Fruit fly (Drosophila melanogaster) whole organism, embryonic: Measurements from ENCODE around the gene yps.

Experiments
- Aef1 ChIP-seq: fragments of 200-800 bp; sonication (Bioruptor generic); IDR thresholded peaks from 3 replicates; pipeline ENCODE4 v1.3.6; 2022; ENCODE audit warnings: missing biosample characterization, missing genetic modification characterization
- Atf6 ChIP-seq: fragments of 200-800 bp; sonication (Bioruptor generic); IDR thresholded peaks from 2 replicates; pipeline ENCODE4 v1.3.6; 2022; ENCODE audit warnings: missing biosample characterization, missing genetic modification characterization
- CG10147 ChIP-seq: fragments of 200-800 bp; sonication (Bioruptor generic); optimal IDR thresholded peaks from 2 replicates; lab custom pipeline; 2019; ENCODE audit warnings: missing biosample characterization, mild to moderate bottlenecking, missing genetic modification characterization, moderate library complexity
- CG10209 ChIP-seq: fragments of 200-800 bp; sonication (Bioruptor generic); optimal IDR thresholded peaks from 3 replicates; lab custom pipeline; 2017; ENCODE audit warnings: missing biosample characterization, mild to moderate bottlenecking, missing genetic modification characterization, missing genetic modification reagents
- CG10431 ChIP-seq: fragments of 200-800 bp; sonication (Bioruptor generic); optimal IDR thresholded peaks from 3 replicates; lab custom pipeline; 2018; ENCODE audit warnings: missing biosample characterization, mild to moderate bottlenecking, missing genetic modification characterization
- CG10979 ChIP-seq: fragments of 200-800 bp; sonication (Bioruptor generic); optimal IDR thresholded peaks from 2 replicates; lab custom pipeline; 2018; ENCODE audit warnings: missing biosample characterization, mild to moderate bottlenecking, missing genetic modification characterization, moderate library complexity
- CG11398 ChIP-seq: fragments of 200-800 bp; sonication (Bioruptor generic); optimal IDR thresholded peaks from 2 replicates; lab custom pipeline; 2016; ENCODE audit warnings: missing biosample characterization, missing genetic modification characterization
- CG12744 ChIP-seq: fragments of 200-800 bp; sonication (Bioruptor generic); optimal IDR thresholded peaks from 2 replicates; lab custom pipeline; 2016; ENCODE audit warnings: missing biosample characterization, missing genetic modification characterization
- CG14050 ChIP-seq: fragments of 200-800 bp; sonication (Bioruptor generic); IDR thresholded peaks from 3 replicates; pipeline ENCODE4 v1.3.6; 2022; ENCODE audit warnings: missing biosample characterization, missing genetic modification characterization
- CG14441 ChIP-seq: fragments of 200-800 bp; sonication (Bioruptor generic); IDR thresholded peaks from 2 replicates; pipeline ENCODE4 v1.3.6; 2022; ENCODE audit warnings: missing biosample characterization, missing genetic modification characterization
- CG15073 ChIP-seq: fragments of 200-800 bp; sonication (Bioruptor generic); optimal IDR thresholded peaks from 2 replicates; lab custom pipeline; 2016; ENCODE audit warnings: missing biosample characterization, missing genetic modification characterization
- CG15696 ChIP-seq: fragments of 200-800 bp; sonication (Bioruptor generic); optimal IDR thresholded peaks from 2 replicates; lab custom pipeline; 2019; ENCODE audit warnings: missing biosample characterization, mild to moderate bottlenecking, missing genetic modification characterization, moderate library complexity
- CG16815 ChIP-seq: fragments of 200-800 bp; sonication (Bioruptor generic); optimal IDR thresholded peaks from 3 replicates; lab custom pipeline; 2017; ENCODE audit warnings: missing biosample characterization, mild to moderate bottlenecking, missing genetic modification characterization
- CG2712 ChIP-seq: fragments of 200-800 bp; optimal IDR thresholded peaks from 3 replicates; lab custom pipeline; 2019; ENCODE audit warnings: missing biosample characterization, mild to moderate bottlenecking, missing genetic modification characterization, moderate library complexity
- CG4707 ChIP-seq: fragments of 200-800 bp; sonication (Bioruptor generic); optimal IDR thresholded peaks from 2 replicates; lab custom pipeline; 2018; ENCODE audit warnings: missing biosample characterization, mild to moderate bottlenecking, missing genetic modification characterization, moderate library complexity
- CG5180 ChIP-seq: fragments of 200-800 bp; sonication (Bioruptor generic); optimal IDR thresholded peaks from 3 replicates; lab custom pipeline; 2017; ENCODE audit warnings: missing biosample characterization, missing genetic modification characterization, mild to moderate bottlenecking, moderate library complexity, missing genetic modification reagents
- CG5245 ChIP-seq: fragments of 200-800 bp; sonication (Bioruptor generic); optimal IDR thresholded peaks from 3 replicates; lab custom pipeline; 2016; ENCODE audit warnings: missing biosample characterization, missing genetic modification characterization
- CG6813 ChIP-seq: fragments of 200-800 bp; sonication (Bioruptor generic); optimal IDR thresholded peaks from 2 replicates; lab custom pipeline; 2017; ENCODE audit warnings: missing biosample characterization, missing genetic modification characterization, mild to moderate bottlenecking, moderate library complexity, missing genetic modification reagents
- CG8388 ChIP-seq: fragments of 200-800 bp; sonication (Bioruptor generic); optimal IDR thresholded peaks from 2 replicates; lab custom pipeline; 2019; ENCODE audit warnings: missing biosample characterization, mild to moderate bottlenecking, missing genetic modification characterization, moderate library complexity
- CG9727 ChIP-seq: fragments of 200-800 bp; sonication (Bioruptor generic); optimal IDR thresholded peaks from 3 replicates; lab custom pipeline; 2017; ENCODE audit warnings: missing biosample characterization, mild to moderate bottlenecking, missing genetic modification characterization
- CG9817 ChIP-seq: fragments of 200-800 bp; sonication (Bioruptor generic); optimal IDR thresholded peaks from 2 replicates; lab custom pipeline; 2018; ENCODE audit warnings: missing biosample characterization, mild to moderate bottlenecking, missing genetic modification characterization, moderate library complexity
- Dad ChIP-seq: fragments of 200-800 bp; sonication (Bioruptor generic); optimal IDR thresholded peaks from 3 replicates; lab custom pipeline; 2016; ENCODE audit warnings: missing biosample characterization, missing genetic modification characterization
- Dbx ChIP-seq: fragments of 200-800 bp; sonication (Bioruptor generic); IDR thresholded peaks from 3 replicates; pipeline ENCODE4 v1.3.6; 2022; ENCODE audit warnings: missing biosample characterization, missing genetic modification characterization
- Gug ChIP-seq: fragments of 200-800 bp; sonication (Bioruptor generic); IDR thresholded peaks from 4 replicates; pipeline ENCODE4 v1.3.6; 2022; ENCODE audit warnings: missing biosample characterization, missing genetic modification characterization
- Hsf ChIP-seq: fragments of 200-800 bp; sonication (Bioruptor generic); optimal IDR thresholded peaks from 3 replicates; lab custom pipeline; 2016; ENCODE audit warnings: missing biosample characterization, missing genetic modification characterization
- Meics ChIP-seq: fragments of 200-800 bp; sonication (Bioruptor generic); optimal IDR thresholded peaks from 2 replicates; lab custom pipeline; 2017; ENCODE audit warnings: missing biosample characterization, mild to moderate bottlenecking, missing genetic modification characterization
- Six4 ChIP-seq: fragments of 200-800 bp; sonication (Bioruptor generic); optimal IDR thresholded peaks from 2 replicates; lab custom pipeline; 2016; ENCODE audit warnings: missing biosample characterization, missing genetic modification characterization
- Tbp ChIP-seq: fragments of >200 bp; optimal IDR thresholded peaks from 2 replicates; lab custom pipeline; 2018; ENCODE audit warnings: missing biosample characterization, missing genetic modification characterization
- Vsx1 ChIP-seq: fragments of 200-800 bp; sonication (Bioruptor generic); optimal IDR thresholded peaks from 2 replicates; lab custom pipeline; 2017; ENCODE audit warnings: missing biosample characterization, mild to moderate bottlenecking, missing genetic modification characterization, missing genetic modification reagents
- aop ChIP-seq: fragments of 200-800 bp; sonication (Bioruptor generic); IDR thresholded peaks from 2 replicates; pipeline ENCODE4 v1.3.6; 2022; ENCODE audit warnings: missing biosample characterization, missing genetic modification characterization
- fd64A ChIP-seq: fragments of 200-800 bp; sonication (Bioruptor generic); optimal IDR thresholded peaks from 3 replicates; lab custom pipeline; 2018; ENCODE audit warnings: missing biosample characterization, mild to moderate bottlenecking, missing genetic modification characterization
- ftz-f1 ChIP-seq: fragments of 200-800 bp; sonication (Bioruptor generic); optimal IDR thresholded peaks from 2 replicates; lab custom pipeline; 2016; ENCODE audit warnings: missing biosample characterization, missing genetic modification characterization
- gce ChIP-seq: fragments of 200-800 bp; sonication (Bioruptor generic); IDR thresholded peaks from 3 replicates; pipeline ENCODE4 v1.3.6; 2022; ENCODE audit warnings: missing biosample characterization, missing genetic modification characterization
- gsb-n ChIP-seq: fragments of 200-800 bp; sonication (Bioruptor generic); optimal IDR thresholded peaks from 3 replicates; lab custom pipeline; 2018; ENCODE audit warnings: missing biosample characterization, mild to moderate bottlenecking, missing genetic modification characterization
- hbn ChIP-seq: fragments of 200-800 bp; sonication (Bioruptor generic); IDR thresholded peaks from 2 replicates; pipeline ENCODE4 v1.3.6; 2022; ENCODE audit warnings: missing biosample characterization, missing genetic modification characterization; ENCODE audit not compliant: partially characterized antibody
- hth ChIP-seq: fragments of >200 bp; optimal IDR thresholded peaks from 2 replicates; lab custom pipeline; 2017; ENCODE audit warnings: inconsistent platforms
- insv ChIP-seq, 2 experiments: fragments of 200-800 bp; sonication (Bioruptor generic); optimal IDR thresholded peaks; 3 replicates each; lab custom pipeline; 2016 to 2018; ENCODE audit warnings: missing biosample characterization in 2 of 2, missing genetic modification characterization in 2 of 2
- kah ChIP-seq: fragments of 200-800 bp; sonication (Bioruptor generic); optimal IDR thresholded peaks from 2 replicates; lab custom pipeline; 2018; ENCODE audit warnings: missing biosample characterization, mild to moderate bottlenecking, missing genetic modification characterization
- kay ChIP-seq: fragments of 200-800 bp; sonication (Bioruptor generic); optimal IDR thresholded peaks from 2 replicates; lab custom pipeline; 2016; ENCODE audit warnings: missing biosample characterization, missing genetic modification characterization
- kni ChIP-seq: fragments of 200-800 bp; sonication (Bioruptor generic); optimal IDR thresholded peaks from 3 replicates; lab custom pipeline; 2017; ENCODE audit warnings: mild to moderate bottlenecking, missing biosample characterization, missing genetic modification reagents, missing genetic modification characterization
- lov ChIP-seq, 2 experiments: fragments of 200-800 bp in 1 of 2; fragments of >200 bp in 1 of 2; sonication (Bioruptor generic) in 1 of 2; IDR thresholded peaks in 1 of 2; optimal IDR thresholded peaks in 1 of 2; 2 replicates in 1 of 2; 3 replicates in 1 of 2; pipeline versions ENCODE4 v1.3.6 to Lab custom; 2017 to 2022; ENCODE audit warnings: missing biosample characterization in 1 of 2, missing genetic modification characterization in 1 of 2
- nau ChIP-seq: fragments of 200-800 bp; sonication (Bioruptor generic); optimal IDR thresholded peaks from 3 replicates; lab custom pipeline; 2017; ENCODE audit warnings: missing biosample characterization, mild to moderate bottlenecking, missing genetic modification characterization, missing genetic modification reagents
- prd ChIP-seq, 3 experiments: fragments of >200 bp in 2 of 3; fragments of 200-800 bp in 1 of 3; sonication (Bioruptor generic) in 1 of 3; optimal IDR thresholded peaks in 2 of 3; IDR thresholded peaks in 1 of 3; 2 replicates in 2 of 3; 3 replicates in 1 of 3; pipeline versions ENCODE4 v1.3.6 to Lab custom; 2017 to 2022; ENCODE audit warnings: missing biosample characterization in 1 of 3, missing genetic modification characterization in 1 of 3
- pros ChIP-seq: fragments of 200-800 bp; sonication (Bioruptor generic); optimal IDR thresholded peaks from 3 replicates; lab custom pipeline; 2019; ENCODE audit warnings: missing biosample characterization, mild to moderate bottlenecking, missing genetic modification characterization, moderate library complexity
- repo ChIP-seq: fragments of 200-800 bp; sonication (Bioruptor generic); optimal IDR thresholded peaks from 2 replicates; lab custom pipeline; 2016; ENCODE audit warnings: missing biosample characterization, missing genetic modification characterization
- rib ChIP-seq: fragments of 200-800 bp; sonication (Bioruptor generic); IDR thresholded peaks from 2 replicates; pipeline ENCODE4 v1.3.6; 2022; ENCODE audit warnings: missing biosample characterization, missing genetic modification characterization
- zf30C ChIP-seq: fragments of 200-800 bp; sonication (Bioruptor generic); optimal IDR thresholded peaks from 3 replicates; lab custom pipeline; 2018; ENCODE audit warnings: missing biosample characterization, mild to moderate bottlenecking, missing genetic modification characterization

Gene yps

dm6 chr3L:12111081-12111958 is 13.6 kb downstream of the yps start (continued):
- TF ChIP-seq kni (GFP tag; lab: Kevin White, UChicago), result peak; percentile 87
- peak; percentile 63 for TF ChIP-seq CG10431 (GFP tag; lab: Kevin White, UChicago)
- no peak for TF ChIP-seq rib (GFP tag; lab: Robert Waterston, UW)
- TF ChIP-seq CG2712 (tag; lab: Kevin White, UChicago), result peak; percentile 97
- TF ChIP-seq Aef1 (GFP tag; lab: Robert Waterston, UW), result peak; percentile 55
- TF ChIP-seq insv (GFP tag; optimal IDR thresholded peaks at IDR 0.05; lab: Kevin White, UChicago), result peak in 1 of 2 experiments; percentile 76
- TF ChIP-seq aop (GFP tag; lab: Robert Waterston, UW), result no peak
- peak; percentile 54 for TF ChIP-seq CG5245 (GFP tag; lab: Kevin White, UChicago)
- TF ChIP-seq Dbx (GFP tag; lab: Robert Waterston, UW), result 0 out of 3 replicates have a peak, but pooled peaks have one; percentile 16
- TF ChIP-seq hth (lab: Kevin White, UChicago), result no peak
- peak; percentile 90 for TF ChIP-seq CG9727 (GFP tag; lab: Kevin White, UChicago)
- peak; percentile 82 for TF ChIP-seq Meics (GFP tag; lab: Kevin White, UChicago)
- peak; percentile 88 for TF ChIP-seq gsb-n
- TF ChIP-seq nau (GFP tag; lab: Kevin White, UChicago), result no peak
- peak; percentile 71 for TF ChIP-seq zf30C (GFP tag; lab: Kevin White, UChicago)
- peak; percentile 33 for TF ChIP-seq CG5180 (GFP tag; lab: Kevin White, UChicago)
- TF ChIP-seq fd64A (GFP tag; lab: Kevin White, UChicago), result no peak
- no peak for TF ChIP-seq prd (optimal IDR thresholded peaks at IDR 0.05; lab: Kevin White, UChicago)
- TF ChIP-seq prd (GFP tag; IDR thresholded peaks at IDR 0.05; lab: Robert Waterston, UW), result peak; percentile 71
- peak; percentile 69 for TF ChIP-seq CG10147 (GFP tag; lab: Kevin White, UChicago)
- TF ChIP-seq CG12744 (GFP tag; lab: Kevin White, UChicago), result no peak
- TF ChIP-seq CG15073 (GFP tag; lab: Kevin White, UChicago), result peak; percentile 27
- no peak for TF ChIP-seq ftz-f1 (GFP tag; lab: Kevin White, UChicago)
- TF ChIP-seq CG14441 (GFP tag; lab: Robert Waterston, UW), result peak; percentile 34; the same call in 1 of the 2 replicates
- peak; percentile 44; the same call in 1 of the 2 replicates for TF ChIP-seq Atf6 (GFP tag; lab: Robert Waterston, UW)
- TF ChIP-seq Gug, result 0 out of 4 replicates have a peak, but pooled peaks have one; percentile 30
- TF ChIP-seq Tbp (GFP tag; lab: Kevin White, UChicago), result no peak
- TF ChIP-seq CG14050 (GFP tag; lab: Robert Waterston, UW), result 0 out of 3 replicates have a peak, but pooled peaks have one; percentile 23
- peak; percentile 69 for TF ChIP-seq CG16815
- peak; percentile 24 for TF ChIP-seq CG4707 (GFP tag; lab: Kevin White, UChicago)
- no peak for TF ChIP-seq hbn (GFP tag; lab: Robert Waterston, UW)
- peak; percentile 45 for TF ChIP-seq CG9817 (tag; lab: Kevin White, UChicago)
- peak; percentile 83 for TF ChIP-seq CG10209 (GFP tag; lab: Kevin White, UChicago)
- TF ChIP-seq kay, result peak; percentile 40
- TF ChIP-seq kah, result peak; percentile 59
- no peak for TF ChIP-seq lov (optimal IDR thresholded peaks at IDR 0.05; lab: Kevin White, UChicago)
- TF ChIP-seq lov (GFP tag; IDR thresholded peaks at IDR 0.05; lab: Robert Waterston, UW), result no peak
- TF ChIP-seq pros (GFP tag; lab: Kevin White, UChicago), result no peak
- peak; percentile 79 for TF ChIP-seq CG15696
- peak; percentile 54 for TF ChIP-seq CG6813 (GFP tag; lab: Kevin White, UChicago)
- no peak for TF ChIP-seq Dad (GFP tag; lab: Kevin White, UChicago)
- peak; percentile 36 for TF ChIP-seq CG11398 (GFP tag; lab: Kevin White, UChicago)
- no peak for TF ChIP-seq repo (GFP tag; lab: Kevin White, UChicago)
- peak; percentile 69 for TF ChIP-seq Vsx1 (GFP tag; lab: Kevin White, UChicago)
- TF ChIP-seq CG10979, result peak; percentile 95
- peak; percentile 49 for TF ChIP-seq Hsf (GFP tag; lab: Kevin White, UChicago)
- TF ChIP-seq gce (GFP tag; lab: Robert Waterston, UW), result peak; percentile 69; the same call in 2 of the 3 replicates
- peak; percentile 85 for TF ChIP-seq CG8388
- peak; percentile 66 for TF ChIP-seq Six4
